Fruit fly (Drosophila melanogaster) Kc167 (cell line): ENCODE data around the gene CG4565.

ENCODE experiments used
- Myc ChIP-seq: fragments of >200 bp; optimal IDR thresholded peaks from 2 replicates; lab custom pipeline; 2017; ENCODE audit warnings: missing external identifiers
- h ChIP-seq: fragments of >200 bp; optimal IDR thresholded peaks from 3 replicates; lab custom pipeline; 2018; ENCODE audit warnings: missing external identifiers
- insv ChIP-seq: fragments of >200 bp; optimal IDR thresholded peaks from 3 replicates; lab custom pipeline; 2018; ENCODE audit warnings: missing external identifiers
- psq ChIP-seq: fragments of >200 bp; optimal IDR thresholded peaks from 2 replicates; lab custom pipeline; 2017; ENCODE audit warnings: missing external identifiers

- TF ChIP-seq insv (no peak), psq (lab: Kevin White, UChicago) (no peak), h (lab: Kevin White, UChicago) (no peak), Myc (no peak)
Measured at dm6 chr3R:10828688-10829087, 23.8 kb upstream of the CG4565 start.
